Fruit fly (Drosophila melanogaster): ENCODE measurements around the gene CstF64.

Gene CstF64

dm6 chr3R:18658945-18659642, at the start of gene CstF64, which contains the start of gene CG31224:
TSS of gene CstF64 (plus strand) at chr3R:18659618.
TSS of gene CG31224 (minus strand) at chr3R:18659309.
- TF ChIP-seq noc (tag; optimal IDR thresholded peaks at IDR 0.05), result peak; percentile 74

- no peak for TF ChIP-seq noc (tag; optimal IDR thresholded peaks at IDR 0.05)
Observed at dm6 chr3R:18616007-18616406, 43.4 kb upstream of the CstF64 start.

- TF ChIP-seq noc (tag; optimal IDR thresholded peaks at IDR 0.05), result no peak
Observed at dm6 chr3R:18617411-18617810, 42.0 kb upstream of the CstF64 start, which contains the start of gene CG7695. TSS of gene CG7695 (minus strand) at chr3R:18617511.

dm6 chr3R:18619451-18619942, 39.9 kb upstream of the CstF64 start:
- no peak for TF ChIP-seq noc (tag; optimal IDR thresholded peaks at IDR 0.05)

- no peak for TF ChIP-seq noc (tag; optimal IDR thresholded peaks at IDR 0.05)
Observed at dm6 chr3R:18621230-18621629, 38.2 kb upstream of the CstF64 start, which contains the start of gene CG14304. TSS of gene CG14304 (minus strand) at chr3R:18621327.

dm6 chr3R:18624541-18624940, 34.9 kb upstream of the CstF64 start:
- no peak for TF ChIP-seq noc (tag; optimal IDR thresholded peaks at IDR 0.05)

dm6 chr3R:18628311-18628811, 31.1 kb upstream of the CstF64 start:
- TF ChIP-seq noc (tag; optimal IDR thresholded peaks at IDR 0.05), result no peak

- no peak for TF ChIP-seq noc (tag; optimal IDR thresholded peaks at IDR 0.05)
Observed at dm6 chr3R:18633099-18633498, 26.3 kb upstream of the CstF64 start.

- no peak for TF ChIP-seq noc (tag; optimal IDR thresholded peaks at IDR 0.05)
Observed at dm6 chr3R:18639662-18640061, 19.8 kb upstream of the CstF64 start.

- no peak for TF ChIP-seq noc (tag; optimal IDR thresholded peaks at IDR 0.05)
Observed at dm6 chr3R:18641242-18641757, 18.1 kb upstream of the CstF64 start, which contains the start of gene CG14301. TSS of gene CG14301 (minus strand) at chr3R:18641457.

- TF ChIP-seq noc (tag; optimal IDR thresholded peaks at IDR 0.05), result no peak
Observed at dm6 chr3R:18643646-18644045, 15.8 kb upstream of the CstF64 start.

- TF ChIP-seq noc (tag; optimal IDR thresholded peaks at IDR 0.05), result no peak
Observed at dm6 chr3R:18658380-18658944, 956 bp upstream of the CstF64 start.

dm6 chr3R:18663525-18663924, 4.1 kb downstream of the CstF64 start, which contains the start of the genes Cpsf73 and Gos28:
TSS of gene Cpsf73 (minus strand) at chr3R:18663552.
TSS of gene Gos28 (plus strand) at chr3R:18663738.
- peak; percentile 29 for TF ChIP-seq noc (tag; optimal IDR thresholded peaks at IDR 0.05)

dm6 chr3R:18665061-18665460, 5.6 kb downstream of the CstF64 start, which contains the start of gene CG31231:
TSS of gene CG31231 (plus strand) at chr3R:18665361.
- no peak for TF ChIP-seq noc (tag; optimal IDR thresholded peaks at IDR 0.05)

- TF ChIP-seq noc (tag; optimal IDR thresholded peaks at IDR 0.05), result no peak
Observed at dm6 chr3R:18667659-18668248, 8.3 kb downstream of the CstF64 start, which contains the start of gene CG31229. TSS of gene CG31229 (plus strand) at chr3R:18667852.

- TF ChIP-seq noc (tag; optimal IDR thresholded peaks at IDR 0.05), result no peak
Observed at dm6 chr3R:18669152-18669551, 9.7 kb downstream of the CstF64 start, which contains the start of gene CG7702. TSS of gene CG7702 (plus strand) at chr3R:18669390.
